Worm (Caenorhabditis elegans): Measurements from ENCODE around the gene F49C12.7.

F49C12.7 gene

ce11 chrIV:9321039-9321851 lies 8.5 kb upstream of the F49C12.7 start, which contains the start of the genes F49C12.12 and vha-17:
TSS of gene F49C12.12 (minus strand) at chrIV:9321089.
TSS of gene vha-17 (plus strand) at chrIV:9321801.
- TF ChIP-seq bed-3 (GFP tag; optimal IDR thresholded peaks at IDR 0.05) (no peak), nhr-237 (tag; optimal IDR thresholded peaks at IDR 0.05) (peak; percentile 10), mls-2 (tag; optimal IDR thresholded peaks at IDR 0.05) (no peak), unc-120 (tag; optimal IDR thresholded peaks at IDR 0.05; ENCODE audit: poor library complexity, severe bottlenecking) (peak; percentile 1), unc-39 (tag; optimal IDR thresholded peaks at IDR 0.05) (no peak), ceh-39 (tag; optimal IDR thresholded peaks at IDR 0.05) (peak; percentile 33)

- TF ChIP-seq mep-1 (tag; optimal IDR thresholded peaks at IDR 0.05) (no peak), nhr-2 (tag; optimal IDR thresholded peaks at IDR 0.05) (no peak), nhr-237 (tag; optimal IDR thresholded peaks at IDR 0.05) (no peak), ham-2 (GFP tag; optimal IDR thresholded peaks at IDR 0.05) (no peak), unc-39 (tag; optimal IDR thresholded peaks at IDR 0.05) (no peak), cnd-1 (tag; optimal IDR thresholded peaks at IDR 0.05) (no peak), nhr-28 (tag; optimal IDR thresholded peaks at IDR 0.05) (no peak), unc-120 (tag; optimal IDR thresholded peaks at IDR 0.05; ENCODE audit: poor library complexity, severe bottlenecking) (no peak), lin-13 (tag; optimal IDR thresholded peaks at IDR 0.05) (no peak), nhr-12 (tag; optimal IDR thresholded peaks at IDR 0.05) (no peak)
Observed at ce11 chrIV:9320023-9320422, 7.3 kb upstream of the F49C12.7 start.

- TF ChIP-seq nhr-28 (tag; optimal IDR thresholded peaks at IDR 0.05) (no peak), mls-2 (tag; optimal IDR thresholded peaks at IDR 0.05) (no peak), nhr-76 (tag; optimal IDR thresholded peaks at IDR 0.05) (no peak), ztf-11 (tag; optimal IDR thresholded peaks at IDR 0.05) (no peak), snpc-4 (tag; optimal IDR thresholded peaks at IDR 0.05) (no peak), nhr-2 (tag; optimal IDR thresholded peaks at IDR 0.05) (no peak), mab-5 (tag; optimal IDR thresholded peaks at IDR 0.05) (no peak), elt-1 (tag; optimal IDR thresholded peaks at IDR 0.05; ENCODE audit: borderline replicate concordance, insufficient read depth) (no peak)
Observed at ce11 chrIV:9319080-9319479, 6.4 kb upstream of the F49C12.7 start, which contains the start of the genes F49C12.11 and nemt-1. TSS of gene F49C12.11 (plus strand) at chrIV:9319380. TSS of gene nemt-1 (minus strand) at chrIV:9319439.

ce11 chrIV:9318147-9318546 lies 5.4 kb upstream of the F49C12.7 start:
- TF ChIP-seq ham-2 (GFP tag; optimal IDR thresholded peaks at IDR 0.05), result no peak
- TF ChIP-seq snpc-4 (tag; optimal IDR thresholded peaks at IDR 0.05), result no peak
- TF ChIP-seq ceh-83 (GFP tag; optimal IDR thresholded peaks at IDR 0.05), result no peak
- TF ChIP-seq nhr-76 (tag; optimal IDR thresholded peaks at IDR 0.05), result no peak
- no peak for TF ChIP-seq nhr-2 (tag; optimal IDR thresholded peaks at IDR 0.05)
- TF ChIP-seq flh-1 (GFP tag; optimal IDR thresholded peaks at IDR 0.05), result no peak
- no peak for TF ChIP-seq ztf-11 (tag; optimal IDR thresholded peaks at IDR 0.05)
- TF ChIP-seq zip-8 (tag; optimal IDR thresholded peaks at IDR 0.05), result no peak
- TF ChIP-seq tbx-8 (GFP tag; optimal IDR thresholded peaks at IDR 0.05), result no peak
- no peak for TF ChIP-seq blmp-1 (tag; optimal IDR thresholded peaks at IDR 0.05)
- no peak for TF ChIP-seq ceh-39 (tag; optimal IDR thresholded peaks at IDR 0.05)

- peak; percentile 30 for TF ChIP-seq ceh-39 (tag; optimal IDR thresholded peaks at IDR 0.05)
- TF ChIP-seq tbx-8 (GFP tag; optimal IDR thresholded peaks at IDR 0.05), result no peak
- TF ChIP-seq nhr-76 (tag; optimal IDR thresholded peaks at IDR 0.05), result peak; percentile 1
- no peak for TF ChIP-seq mab-5 (tag; optimal IDR thresholded peaks at IDR 0.05)
- TF ChIP-seq lin-32 (GFP tag; optimal IDR thresholded peaks at IDR 0.05), result no peak
- peak; percentile 67 for TF ChIP-seq M03D4.4 (tag; optimal IDR thresholded peaks at IDR 0.05)
- peak; percentile 7 for TF ChIP-seq pha-4 (tag; optimal IDR thresholded peaks at IDR 0.05)
- TF ChIP-seq bed-3 (GFP tag; optimal IDR thresholded peaks at IDR 0.05), result peak; percentile 37
- TF ChIP-seq blmp-1 (tag; optimal IDR thresholded peaks at IDR 0.05), result no peak
- peak; percentile 36 for TF ChIP-seq elt-1 (tag; optimal IDR thresholded peaks at IDR 0.05; ENCODE audit: borderline replicate concordance, insufficient read depth)
- TF ChIP-seq mls-2 (tag; optimal IDR thresholded peaks at IDR 0.05), result no peak
- TF ChIP-seq ceh-83 (GFP tag; optimal IDR thresholded peaks at IDR 0.05), result no peak
- no peak for TF ChIP-seq lin-13 (tag; optimal IDR thresholded peaks at IDR 0.05)
- TF ChIP-seq unc-62 (GFP tag; optimal IDR thresholded peaks at IDR 0.05), result no peak
- no peak for TF ChIP-seq zip-8 (tag; optimal IDR thresholded peaks at IDR 0.05)
- peak; percentile 52 for TF ChIP-seq ztf-11 (tag; optimal IDR thresholded peaks at IDR 0.05)
- peak; percentile 37 for TF ChIP-seq lsy-2 (tag; optimal IDR thresholded peaks at IDR 0.05)
- TF ChIP-seq nhr-28 (tag; optimal IDR thresholded peaks at IDR 0.05), result no peak
- TF ChIP-seq nhr-237 (tag; optimal IDR thresholded peaks at IDR 0.05), result peak; percentile 16
- peak; percentile 85 for TF ChIP-seq sptf-1 (tag; optimal IDR thresholded peaks at IDR 0.05)
- peak; percentile 7 for TF ChIP-seq flh-1 (GFP tag; optimal IDR thresholded peaks at IDR 0.05)
- peak; percentile 36 for TF ChIP-seq sem-2 (GFP tag; optimal IDR thresholded peaks at IDR 0.05)
- peak; percentile 73 for TF ChIP-seq drap-1 (GFP tag; optimal IDR thresholded peaks at IDR 0.05)
- no peak for TF ChIP-seq ham-2 (GFP tag; optimal IDR thresholded peaks at IDR 0.05)
- peak; percentile 35 for TF ChIP-seq nhr-12 (tag; optimal IDR thresholded peaks at IDR 0.05)
- TF ChIP-seq unc-120 (tag; optimal IDR thresholded peaks at IDR 0.05; ENCODE audit: poor library complexity, severe bottlenecking), result no peak
- TF ChIP-seq mep-1 (tag; optimal IDR thresholded peaks at IDR 0.05), result peak; percentile 82
- peak; percentile 81 for TF ChIP-seq ceh-43 (GFP tag; optimal IDR thresholded peaks at IDR 0.05)
- TF ChIP-seq elt-3 (tag; optimal IDR thresholded peaks at IDR 0.05), result no peak
- TF ChIP-seq nhr-2 (tag; optimal IDR thresholded peaks at IDR 0.05), result no peak
- peak; percentile 60 for TF ChIP-seq ces-1 (GFP tag; optimal IDR thresholded peaks at IDR 0.05)
- peak; percentile 62 for TF ChIP-seq cnd-1 (tag; optimal IDR thresholded peaks at IDR 0.05)
- no peak for TF ChIP-seq snpc-4 (tag; optimal IDR thresholded peaks at IDR 0.05)
Observed at ce11 chrIV:9316068-9316681, 3.4 kb upstream of the F49C12.7 start, which contains the start of the genes F49C12.9 and rpn-7. TSS of gene F49C12.9 (minus strand) at chrIV:9316215. TSS of gene rpn-7 (plus strand) at chrIV:9316631.

Measured in whole organism, mixed stage, embryonic.